Worm (Caenorhabditis elegans): ENCODE data around the gene F53A2.9.
A peak's percentile ranks its signal among the peaks of the same experiment; 100 is the strongest.

F53A2.9 gene

ce11 chrIII:13310552-13310951 is 48.6 kb downstream of the F53A2.9 start:
- TF ChIP-seq ceh-16 (tag; optimal IDR thresholded peaks at IDR 0.05) (no peak), nhr-12 (tag; optimal IDR thresholded peaks at IDR 0.05) (no peak), elt-1 (tag; optimal IDR thresholded peaks at IDR 0.05) (no peak), ceh-82 (tag; optimal IDR thresholded peaks at IDR 0.05) (no peak), skn-1 (tag; optimal IDR thresholded peaks at IDR 0.05) (no peak), ama-1 (optimal IDR thresholded peaks at IDR 0.05) (no peak), nhr-25 (tag; optimal IDR thresholded peaks at IDR 0.05) (peak; percentile 32), fos-1 (tag; optimal IDR thresholded peaks at IDR 0.05) (peak; percentile 66), blmp-1 (tag; optimal IDR thresholded peaks at IDR 0.05; ENCODE audit: insufficient read depth) (no peak), ZK546.5 (tag; optimal IDR thresholded peaks at IDR 0.05) (no peak), crh-2 (tag; optimal IDR thresholded peaks at IDR 0.05) (peak; percentile 48), R02D3.7 (tag; optimal IDR thresholded peaks at IDR 0.05) (no peak), aly-2 (tag; optimal IDR thresholded peaks at IDR 0.05) (no peak), gmeb-1 (tag; optimal IDR thresholded peaks at IDR 0.05) (peak; percentile 36), mab-5 (tag; optimal IDR thresholded peaks at IDR 0.05) (no peak), C34F6.9 (tag; optimal IDR thresholded peaks at IDR 0.05) (peak; percentile 11), nhr-237 (tag; optimal IDR thresholded peaks at IDR 0.05) (no peak), lin-13 (GFP tag; optimal IDR thresholded peaks at IDR 0.05) (no peak), lsy-2 (tag; optimal IDR thresholded peaks at IDR 0.05) (peak in 1 of 2 experiments; percentile 27), dmd-4 (tag; optimal IDR thresholded peaks at IDR 0.05) (no peak)

ce11 chrIII:13307107-13307506 is 52.0 kb downstream of the F53A2.9 start, which contains the start of the genes klp-19 and slc-36.1:
TSS of gene klp-19 (minus strand) at chrIII:13307259.
TSS of gene slc-36.1 (plus strand) at chrIII:13307502.
- TF ChIP-seq gmeb-1 (tag; optimal IDR thresholded peaks at IDR 0.05) (peak; percentile 62), dmd-4 (tag; optimal IDR thresholded peaks at IDR 0.05) (no peak), crh-2 (tag; optimal IDR thresholded peaks at IDR 0.05) (peak; percentile 19), unc-55 (GFP tag; optimal IDR thresholded peaks at IDR 0.05) (peak; percentile 70), Y55F3AM.14 (GFP tag; optimal IDR thresholded peaks at IDR 0.05) (no peak), nhr-77 (tag; optimal IDR thresholded peaks at IDR 0.05) (no peak), nhr-6 (tag; optimal IDR thresholded peaks at IDR 0.05) (no peak), mdl-1 (tag; optimal IDR thresholded peaks at IDR 0.05) (no peak), alr-1 (tag; optimal IDR thresholded peaks at IDR 0.05) (no peak), zag-1 (tag; optimal IDR thresholded peaks at IDR 0.05) (no peak), nhr-25 (tag; optimal IDR thresholded peaks at IDR 0.05) (peak; percentile 13), sma-9 (GFP tag; optimal IDR thresholded peaks at IDR 0.05) (no peak), sma-9 (tag; optimal IDR thresholded peaks at IDR 0.05) (no peak), R02D3.7 (tag; optimal IDR thresholded peaks at IDR 0.05) (no peak), ceh-16 (tag; optimal IDR thresholded peaks at IDR 0.05) (no peak), sma-3 (GFP tag; optimal IDR thresholded peaks at IDR 0.05) (no peak), C34F6.9 (tag; optimal IDR thresholded peaks at IDR 0.05) (peak; percentile 71), F13H6.1 (tag; optimal IDR thresholded peaks at IDR 0.05) (no peak), unc-62 (GFP tag; optimal IDR thresholded peaks at IDR 0.05) (no peak)
